Worm (Caenorhabditis elegans) whole organism, L1 larva: ENCODE results near the gene sri-28.

Source experiments
- ama-1 ChIP-seq: fragments of 150-350 bp; optimal IDR thresholded peaks from 2 replicates; lab custom pipeline; 2014
- fkh-4 ChIP-seq: sonication (generic microtip); optimal IDR thresholded peaks from 2 replicates; lab custom pipeline; 2016; ENCODE audit warnings: missing compliant biosample characterization, missing genetic modification characterization, borderline replicate concordance
- hlh-4 ChIP-seq: sonication (generic microtip); optimal IDR thresholded peaks from 2 replicates; lab custom pipeline; 2016; ENCODE audit warnings: mild to moderate bottlenecking, missing genetic modification characterization, missing compliant biosample characterization
- lin-13 ChIP-seq: fragments of 150-350 bp; optimal IDR thresholded peaks from 2 replicates; lab custom pipeline; 2014; ENCODE audit warnings: missing biosample characterization, missing genetic modification reagents, missing genetic modification characterization
- lin-14 ChIP-seq: fragments of 200-800 bp; sonication (Bioruptor generic); optimal IDR thresholded peaks from 2 replicates; lab custom pipeline; 2018; ENCODE audit warnings: mild to moderate bottlenecking, missing genetic modification characterization, moderate library complexity, missing compliant biosample characterization
- lin-39 ChIP-seq: fragments of 150-350 bp; optimal IDR thresholded peaks from 2 replicates; lab custom pipeline; 2014; ENCODE audit warnings: missing biosample characterization, missing genetic modification reagents, missing genetic modification characterization
- mep-1 ChIP-seq: fragments of 150-350 bp; optimal IDR thresholded peaks from 2 replicates; lab custom pipeline; 2014; ENCODE audit warnings: missing biosample characterization, missing genetic modification characterization
- nhr-76 ChIP-seq: sonication (generic microtip); optimal IDR thresholded peaks from 2 replicates; lab custom pipeline; 2017; ENCODE audit warnings: missing biosample characterization, missing genetic modification characterization
- snpc-4 ChIP-seq: fragments of 150-350 bp; optimal IDR thresholded peaks from 2 replicates; lab custom pipeline; 2014; ENCODE audit warnings: missing biosample characterization, missing genetic modification characterization
- snu-23 ChIP-seq: sonication (generic microtip); optimal IDR thresholded peaks from 2 replicates; lab custom pipeline; 2016; ENCODE audit warnings: missing genetic modification characterization, missing compliant biosample characterization
- sox-4 ChIP-seq: sonication (generic microtip); optimal IDR thresholded peaks from 2 replicates; lab custom pipeline; 2016; ENCODE audit warnings: missing genetic modification characterization, missing compliant biosample characterization
- tbx-2 ChIP-seq: sonication (generic microtip); optimal IDR thresholded peaks from 2 replicates; lab custom pipeline; 2016; ENCODE audit warnings: missing genetic modification characterization, missing compliant biosample characterization
- unc-130 ChIP-seq: fragments of 150-350 bp; optimal IDR thresholded peaks from 2 replicates; lab custom pipeline; 2017; ENCODE audit warnings: missing biosample characterization, missing genetic modification characterization, inconsistent platforms

DNA sequence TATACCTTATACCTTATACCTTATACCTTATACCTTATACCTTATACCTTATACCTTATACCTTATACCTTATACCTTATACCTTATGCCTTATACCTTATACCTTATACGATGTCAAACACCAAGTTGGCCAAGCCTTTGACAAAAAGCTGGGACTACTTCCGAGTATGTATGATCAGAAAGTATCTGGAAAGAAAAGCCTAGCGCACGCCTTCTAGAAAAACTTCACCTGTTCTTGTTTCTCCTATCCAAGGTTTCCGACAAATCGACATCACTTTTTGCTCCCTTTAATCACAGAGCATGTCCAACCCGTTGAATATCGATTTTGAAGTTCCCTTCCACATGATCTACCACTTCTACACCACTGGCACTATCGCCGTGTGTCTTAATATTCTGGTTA is at the start of gene sri-28:
- TF ChIP-seq lin-13 (GFP tag; lab: Kevin White, UChicago) (no peak), ama-1 (lab: Kevin White, UChicago) (no peak), lin-39 (tag; lab: Kevin White, UChicago) (no peak), snu-23 (GFP tag; lab: Kevin White, UChicago) (no peak), fkh-4 (tag; lab: Kevin White, UChicago) (no peak), mep-1 (no peak), snpc-4 (tag; lab: Kevin White, UChicago) (no peak), sox-4 (tag; lab: Kevin White, UChicago) (no peak), nhr-76 (tag; lab: Kevin White, UChicago) (no peak), tbx-2 (tag; lab: Kevin White, UChicago) (no peak), hlh-4 (tag; lab: Kevin White, UChicago) (no peak), lin-14 (GFP tag; lab: Kevin White, UChicago) (no peak), unc-130 (tag; lab: Kevin White, UChicago) (no peak)
